Fruit fly (Drosophila melanogaster) whole organism, embryonic: ENCODE data around the gene CG7362.
A peak's percentile ranks its signal among the peaks of the same experiment; 100 is the strongest.

ENCODE experiments used
- Bdp1 ChIP-seq: fragments of 200-800 bp; sonication (Bioruptor generic); optimal IDR thresholded peaks from 3 replicates; lab custom pipeline; 2016; ENCODE audit warnings: missing biosample characterization, missing genetic modification characterization
- CG10959 ChIP-seq: fragments of 200-800 bp; sonication (Bioruptor generic); IDR thresholded peaks from 2 replicates; pipeline ENCODE4 v1.3.6; 2022; ENCODE audit warnings: missing biosample characterization, missing genetic modification characterization
- CG12071 ChIP-seq: fragments of 200-800 bp; sonication (Bioruptor generic); optimal IDR thresholded peaks from 3 replicates; lab custom pipeline; 2018; ENCODE audit warnings: missing biosample characterization, mild to moderate bottlenecking, missing genetic modification characterization
- CG1233 ChIP-seq: fragments of 200-800 bp; sonication (Bioruptor generic); optimal IDR thresholded peaks from 4 replicates; lab custom pipeline; 2018; ENCODE audit warnings: missing biosample characterization, mild to moderate bottlenecking, missing genetic modification characterization
- CG15073 ChIP-seq: fragments of 200-800 bp; sonication (Bioruptor generic); optimal IDR thresholded peaks from 2 replicates; lab custom pipeline; 2016; ENCODE audit warnings: missing biosample characterization, missing genetic modification characterization
- CG15601 ChIP-seq: fragments of 200-800 bp; sonication (Bioruptor generic); optimal IDR thresholded peaks from 3 replicates; lab custom pipeline; 2019; ENCODE audit warnings: missing biosample characterization, mild to moderate bottlenecking, missing genetic modification characterization, moderate library complexity
- CG1603 ChIP-seq: fragments of 200-800 bp; sonication (Bioruptor generic); optimal IDR thresholded peaks from 2 replicates; lab custom pipeline; 2019; ENCODE audit warnings: missing biosample characterization, mild to moderate bottlenecking, missing genetic modification characterization, moderate library complexity
- CG17359 ChIP-seq: fragments of 200-800 bp; sonication (Bioruptor generic); optimal IDR thresholded peaks from 3 replicates; lab custom pipeline; 2018; ENCODE audit warnings: missing biosample characterization, mild to moderate bottlenecking, missing genetic modification characterization, moderate library complexity
- CG18262 ChIP-seq: fragments of 200-800 bp; optimal IDR thresholded peaks from 3 replicates; lab custom pipeline; 2019; ENCODE audit warnings: missing biosample characterization, mild to moderate bottlenecking, missing genetic modification characterization, moderate library complexity
- CG2129 ChIP-seq: fragments of 200-800 bp; sonication (Bioruptor generic); IDR thresholded peaks from 2 replicates; pipeline ENCODE4 v1.3.6; 2022; ENCODE audit warnings: missing biosample characterization, missing genetic modification characterization; ENCODE audit not compliant: partially characterized antibody
- CG31365 ChIP-seq: fragments of 200-800 bp; sonication (Bioruptor generic); optimal IDR thresholded peaks from 2 replicates; lab custom pipeline; 2018; ENCODE audit warnings: missing biosample characterization, mild to moderate bottlenecking, missing genetic modification characterization
- CG3163 ChIP-seq: fragments of 200-800 bp; sonication (Bioruptor generic); optimal IDR thresholded peaks from 3 replicates; lab custom pipeline; 2016; ENCODE audit warnings: missing biosample characterization, missing genetic modification characterization
- CG34376 ChIP-seq: fragments of 200-800 bp; sonication (Bioruptor generic); optimal IDR thresholded peaks from 2 replicates; lab custom pipeline; 2018; ENCODE audit warnings: missing biosample characterization, mild to moderate bottlenecking, missing genetic modification characterization
- CG34422 ChIP-seq: fragments of 200-800 bp; sonication (Bioruptor generic); IDR thresholded peaks from 3 replicates; pipeline ENCODE4 v1.3.6; 2022; ENCODE audit warnings: missing biosample characterization, missing genetic modification characterization
- CG4282 ChIP-seq: fragments of 200-800 bp; sonication (Bioruptor generic); optimal IDR thresholded peaks from 2 replicates; lab custom pipeline; 2016; ENCODE audit warnings: missing biosample characterization, missing genetic modification characterization
- CG4707 ChIP-seq: fragments of 200-800 bp; sonication (Bioruptor generic); optimal IDR thresholded peaks from 2 replicates; lab custom pipeline; 2018; ENCODE audit warnings: missing biosample characterization, mild to moderate bottlenecking, missing genetic modification characterization, moderate library complexity
- CG5953 ChIP-seq: fragments of 200-800 bp; sonication (Bioruptor generic); IDR thresholded peaks from 2 replicates; pipeline ENCODE4 v1.3.6; 2022; ENCODE audit warnings: missing biosample characterization, missing genetic modification characterization
- CG8281 ChIP-seq: fragments of 200-800 bp; sonication (Bioruptor generic); optimal IDR thresholded peaks from 2 replicates; lab custom pipeline; 2018; ENCODE audit warnings: missing biosample characterization, mild to moderate bottlenecking, missing genetic modification characterization, moderate library complexity
- CG9797 ChIP-seq: fragments of 200-800 bp; sonication (Bioruptor generic); optimal IDR thresholded peaks from 3 replicates; lab custom pipeline; 2018; ENCODE audit warnings: missing biosample characterization, mild to moderate bottlenecking, missing genetic modification characterization
- CG9932 ChIP-seq: fragments of 200-800 bp; sonication (Bioruptor generic); IDR thresholded peaks from 2 replicates; pipeline ENCODE4 v1.3.6; 2022; ENCODE audit warnings: missing biosample characterization, missing genetic modification characterization
- CTCF ChIP-seq: fragments of 200-800 bp; sonication (Bioruptor generic); optimal IDR thresholded peaks from 2 replicates; lab custom pipeline; 2017; ENCODE audit warnings: missing biosample characterization, mild to moderate bottlenecking, missing genetic modification characterization, moderate library complexity
- Gug ChIP-seq: fragments of 200-800 bp; sonication (Bioruptor generic); IDR thresholded peaks from 4 replicates; pipeline ENCODE4 v1.3.6; 2022; ENCODE audit warnings: missing biosample characterization, missing genetic modification characterization
- Hand ChIP-seq: fragments of 200-800 bp; sonication (Bioruptor generic); optimal IDR thresholded peaks from 2 replicates; lab custom pipeline; 2017; ENCODE audit warnings: mild to moderate bottlenecking, missing biosample characterization, missing genetic modification reagents, missing genetic modification characterization
- Hmr ChIP-seq: fragments of 200-800 bp; sonication (Bioruptor generic); optimal IDR thresholded peaks from 3 replicates; lab custom pipeline; 2017; ENCODE audit warnings: mild to moderate bottlenecking, missing biosample characterization, missing genetic modification reagents, missing genetic modification characterization
- Hr3 ChIP-seq: fragments of 200-800 bp; sonication (Bioruptor generic); optimal IDR thresholded peaks from 3 replicates; lab custom pipeline; 2016; ENCODE audit warnings: missing biosample characterization, missing genetic modification characterization
- Hsf ChIP-seq: fragments of 200-800 bp; sonication (Bioruptor generic); optimal IDR thresholded peaks from 3 replicates; lab custom pipeline; 2016; ENCODE audit warnings: missing biosample characterization, missing genetic modification characterization
- NK7.1 ChIP-seq: fragments of 200-800 bp; sonication (Bioruptor generic); optimal IDR thresholded peaks from 3 replicates; lab custom pipeline; 2016; ENCODE audit warnings: missing biosample characterization, missing genetic modification characterization
- Rfx ChIP-seq: fragments of 200-800 bp; sonication (Bioruptor generic); IDR thresholded peaks from 2 replicates; pipeline ENCODE4 v1.3.6; 2022; ENCODE audit warnings: missing biosample characterization, missing genetic modification characterization
- Vsx1 ChIP-seq: fragments of 200-800 bp; sonication (Bioruptor generic); optimal IDR thresholded peaks from 2 replicates; lab custom pipeline; 2017; ENCODE audit warnings: missing biosample characterization, mild to moderate bottlenecking, missing genetic modification characterization, missing genetic modification reagents
- bbx ChIP-seq: fragments of 200-800 bp; sonication (Bioruptor generic); IDR thresholded peaks from 2 replicates; pipeline ENCODE4 v1.3.6; 2022; ENCODE audit warnings: missing biosample characterization, missing genetic modification characterization; ENCODE audit not compliant: partially characterized antibody
- caup ChIP-seq: fragments of 200-800 bp; sonication (Bioruptor generic); optimal IDR thresholded peaks from 3 replicates; lab custom pipeline; 2017; ENCODE audit warnings: missing biosample characterization, mild to moderate bottlenecking, missing genetic modification characterization, moderate library complexity; ENCODE audit not compliant: severe bottlenecking
- dmrt11E ChIP-seq: fragments of 200-800 bp; sonication (Bioruptor generic); optimal IDR thresholded peaks from 3 replicates; lab custom pipeline; 2018; ENCODE audit warnings: missing biosample characterization, mild to moderate bottlenecking, missing genetic modification characterization, moderate library complexity
- fd102C ChIP-seq: fragments of 200-800 bp; sonication (Bioruptor generic); optimal IDR thresholded peaks from 2 replicates; lab custom pipeline; 2018; ENCODE audit warnings: missing biosample characterization, mild to moderate bottlenecking, missing genetic modification characterization, moderate library complexity
- fd64A ChIP-seq: fragments of 200-800 bp; sonication (Bioruptor generic); optimal IDR thresholded peaks from 3 replicates; lab custom pipeline; 2018; ENCODE audit warnings: missing biosample characterization, mild to moderate bottlenecking, missing genetic modification characterization
- fd96Cb ChIP-seq: fragments of 200-800 bp; sonication (Bioruptor generic); optimal IDR thresholded peaks from 2 replicates; lab custom pipeline; 2018; ENCODE audit warnings: missing biosample characterization, mild to moderate bottlenecking, missing genetic modification characterization, moderate library complexity
- hkb ChIP-seq, 2 experiments: fragments of 200-800 bp in 1 of 2; fragments of >200 bp in 1 of 2; sonication (Bioruptor generic) in 1 of 2; IDR thresholded peaks in 1 of 2; optimal IDR thresholded peaks in 1 of 2; 2 replicates each; pipeline versions ENCODE4 v1.3.6 to Lab custom; 2017 to 2022; ENCODE audit warnings: missing biosample characterization in 1 of 2, missing genetic modification characterization in 1 of 2
- hth ChIP-seq: fragments of >200 bp; optimal IDR thresholded peaks from 2 replicates; lab custom pipeline; 2017; ENCODE audit warnings: inconsistent platforms
- kah ChIP-seq: fragments of 200-800 bp; sonication (Bioruptor generic); optimal IDR thresholded peaks from 2 replicates; lab custom pipeline; 2018; ENCODE audit warnings: missing biosample characterization, mild to moderate bottlenecking, missing genetic modification characterization
- lbe ChIP-seq: fragments of 200-800 bp; sonication (Bioruptor generic); optimal IDR thresholded peaks from 2 replicates; lab custom pipeline; 2016; ENCODE audit warnings: missing biosample characterization, mild to moderate bottlenecking, missing genetic modification characterization
- mirr ChIP-seq: fragments of 200-800 bp; sonication (Bioruptor generic); optimal IDR thresholded peaks from 3 replicates; lab custom pipeline; 2018; ENCODE audit warnings: missing biosample characterization, mild to moderate bottlenecking, missing genetic modification characterization
- nau ChIP-seq: fragments of 200-800 bp; sonication (Bioruptor generic); optimal IDR thresholded peaks from 3 replicates; lab custom pipeline; 2017; ENCODE audit warnings: missing biosample characterization, mild to moderate bottlenecking, missing genetic modification characterization, missing genetic modification reagents
- nerfin-1 ChIP-seq: fragments of 200-800 bp; sonication (Bioruptor generic); optimal IDR thresholded peaks from 3 replicates; lab custom pipeline; 2019; ENCODE audit warnings: missing biosample characterization, mild to moderate bottlenecking, missing genetic modification characterization, moderate library complexity
- nerfin-2 ChIP-seq: fragments of 200-800 bp; sonication (Bioruptor generic); IDR thresholded peaks from 2 replicates; pipeline ENCODE4 v1.3.6; 2022; ENCODE audit warnings: missing biosample characterization, missing genetic modification characterization; ENCODE audit not compliant: partially characterized antibody
- oc ChIP-seq: fragments of 200-800 bp; sonication (Bioruptor generic); optimal IDR thresholded peaks from 2 replicates; lab custom pipeline; 2018; ENCODE audit warnings: missing biosample characterization, mild to moderate bottlenecking, missing genetic modification characterization, moderate library complexity
- odd ChIP-seq: fragments of 200-800 bp; sonication (Bioruptor generic); optimal IDR thresholded peaks from 2 replicates; lab custom pipeline; 2017; ENCODE audit warnings: missing biosample characterization, mild to moderate bottlenecking, missing genetic modification characterization
- slou ChIP-seq: fragments of 200-800 bp; sonication (Bioruptor generic); optimal IDR thresholded peaks from 3 replicates; lab custom pipeline; 2016; ENCODE audit warnings: missing biosample characterization, missing genetic modification characterization
- sr ChIP-seq: fragments of 200-800 bp; sonication (Bioruptor generic); IDR thresholded peaks from 3 replicates; pipeline ENCODE4 v1.3.6; 2022; ENCODE audit warnings: missing biosample characterization, missing genetic modification characterization
- tna ChIP-seq: fragments of 200-800 bp; sonication (Bioruptor generic); IDR thresholded peaks from 2 replicates; pipeline ENCODE4 v1.3.6; 2022; ENCODE audit warnings: missing biosample characterization, missing genetic modification characterization; ENCODE audit not compliant: partially characterized antibody
- wek ChIP-seq: fragments of 200-800 bp; sonication (Bioruptor generic); optimal IDR thresholded peaks from 3 replicates; lab custom pipeline; 2018; ENCODE audit warnings: missing biosample characterization, mild to moderate bottlenecking, missing genetic modification characterization, moderate library complexity
- z ChIP-seq: fragments of 200-800 bp; sonication (Bioruptor generic); IDR thresholded peaks from 3 replicates; pipeline ENCODE4 v1.3.6; 2022; ENCODE audit warnings: missing biosample characterization, missing genetic modification characterization

Gene CG7362

DNA sequence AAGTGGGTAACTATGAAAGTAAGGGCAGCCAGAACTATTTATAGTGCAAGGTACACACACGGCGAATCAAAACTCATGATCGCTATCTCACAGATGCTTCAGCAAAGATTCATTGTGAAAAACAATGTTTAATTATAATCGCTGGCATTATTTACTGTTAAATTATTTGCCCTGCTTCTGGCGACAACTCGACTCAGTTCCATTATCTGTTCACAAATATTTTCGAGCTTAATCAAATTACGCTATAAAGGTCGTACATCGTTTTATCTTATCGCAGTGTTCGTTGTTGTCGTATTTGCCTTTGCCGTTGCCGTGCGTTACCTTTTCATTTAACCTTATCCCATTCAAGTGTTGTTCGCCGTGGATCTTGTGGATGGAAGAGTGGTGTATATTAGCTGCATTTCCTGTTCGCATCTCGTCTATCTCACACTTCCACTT lies 45.3 kb downstream of the CG7362 start:
- peak; percentile 30 for TF ChIP-seq caup (GFP tag; lab: Kevin White, UChicago)
- no peak for TF ChIP-seq CG34422 (GFP tag; lab: Robert Waterston, UW)
- peak; percentile 6 for TF ChIP-seq nerfin-1 (tag; lab: Kevin White, UChicago)
- TF ChIP-seq NK7.1 (GFP tag; lab: Kevin White, UChicago) = no peak
- peak; percentile 13 for TF ChIP-seq CG1603 (tag; lab: Kevin White, UChicago)
- no peak for TF ChIP-seq CG4707 (GFP tag; lab: Kevin White, UChicago)
- no peak for TF ChIP-seq CG3163 (GFP tag; lab: Kevin White, UChicago)
- peak; percentile 35 for TF ChIP-seq nau
- TF ChIP-seq CG12071 = peak; percentile 25
- TF ChIP-seq CG34376 = peak; percentile 61
- no peak for TF ChIP-seq bbx (GFP tag; lab: Robert Waterston, UW)
- peak; percentile 40 for TF ChIP-seq CG1233
- TF ChIP-seq sr (GFP tag; lab: Robert Waterston, UW) = no peak
- TF ChIP-seq CG9797 (GFP tag; lab: Kevin White, UChicago) = no peak
- TF ChIP-seq Bdp1 = no peak
- no peak for TF ChIP-seq kah (GFP tag; lab: Kevin White, UChicago)
- no peak for TF ChIP-seq fd102C (GFP tag; lab: Kevin White, UChicago)
- TF ChIP-seq CG17359 (tag; lab: Kevin White, UChicago) = peak; percentile 2
- TF ChIP-seq CG8281 (tag; lab: Kevin White, UChicago) = no peak
- peak; percentile 61 for TF ChIP-seq Vsx1
- no peak for TF ChIP-seq Hr3
- no peak for TF ChIP-seq slou (GFP tag; lab: Kevin White, UChicago)
- TF ChIP-seq wek (GFP tag; lab: Kevin White, UChicago) = peak; percentile 33
- no peak for TF ChIP-seq hkb (optimal IDR thresholded peaks at IDR 0.05; lab: Kevin White, UChicago)
- TF ChIP-seq hkb (GFP tag; IDR thresholded peaks at IDR 0.05; lab: Robert Waterston, UW) = 0 out of 2 replicates have a peak, but pooled peaks have one; percentile 25
- TF ChIP-seq CG10959 (GFP tag; lab: Robert Waterston, UW) = no peak
- no peak for TF ChIP-seq lbe
- TF ChIP-seq tna (GFP tag; lab: Robert Waterston, UW) = no peak
- TF ChIP-seq CG5953 (GFP tag; lab: Robert Waterston, UW) = no peak
- TF ChIP-seq nerfin-2 = no peak
- no peak for TF ChIP-seq z (GFP tag; lab: Robert Waterston, UW)
- no peak for TF ChIP-seq CG15073 (GFP tag; lab: Kevin White, UChicago)
- TF ChIP-seq CG9932 (GFP tag; lab: Robert Waterston, UW) = no peak
- no peak for TF ChIP-seq CG4282 (GFP tag; lab: Kevin White, UChicago)
- peak; percentile 89 for TF ChIP-seq mirr
- TF ChIP-seq CG15601 (tag; lab: Kevin White, UChicago) = no peak
- TF ChIP-seq dmrt11E (tag; lab: Kevin White, UChicago) = peak; percentile 4
- peak; percentile 48 for TF ChIP-seq fd64A (GFP tag; lab: Kevin White, UChicago)
- no peak for TF ChIP-seq Hmr (GFP tag; lab: Kevin White, UChicago)
- TF ChIP-seq oc (tag; lab: Kevin White, UChicago) = no peak
- TF ChIP-seq Gug = no peak
- peak; percentile 14; the same call in 1 of the 2 replicates for TF ChIP-seq Rfx
- TF ChIP-seq CG18262 = no peak
- no peak for TF ChIP-seq CTCF (GFP tag; lab: Kevin White, UChicago)
- TF ChIP-seq hth = no peak
- peak; percentile 3 for TF ChIP-seq CG31365
- TF ChIP-seq odd (GFP tag; lab: Kevin White, UChicago) = peak; percentile 7
- no peak for TF ChIP-seq Hand (GFP tag; lab: Kevin White, UChicago)
- no peak for TF ChIP-seq Hsf (GFP tag; lab: Kevin White, UChicago)
- TF ChIP-seq fd96Cb (tag; lab: Kevin White, UChicago) = no peak
- no peak for TF ChIP-seq CG2129 (GFP tag; lab: Robert Waterston, UW)
